Worm (Caenorhabditis elegans) whole organism, L1 larva: Measurements from ENCODE around the gene M199.2.

Experiments used
- C34B4.2 ChIP-seq: sonication (generic microtip); optimal IDR thresholded peaks from 2 replicates; lab custom pipeline; 2017; ENCODE audit warnings: mild to moderate bottlenecking, missing genetic modification characterization, missing compliant biosample characterization
- aha-1 ChIP-seq: fragments of 150-350 bp; optimal IDR thresholded peaks from 2 replicates; lab custom pipeline; 2014; ENCODE audit warnings: missing biosample characterization, missing genetic modification characterization
- blmp-1 ChIP-seq: fragments of 150-350 bp; optimal IDR thresholded peaks from 2 replicates; lab custom pipeline; 2014; ENCODE audit warnings: missing biosample characterization, missing genetic modification characterization
- ceh-8 ChIP-seq: fragments of 200-800 bp; sonication (Bioruptor generic); optimal IDR thresholded peaks from 2 replicates; lab custom pipeline; 2018; ENCODE audit warnings: mild to moderate bottlenecking, missing genetic modification characterization, moderate library complexity, missing compliant biosample characterization
- ceh-90 ChIP-seq: sonication (generic microtip); optimal IDR thresholded peaks from 2 replicates; lab custom pipeline; 2016; ENCODE audit warnings: missing genetic modification characterization, missing compliant biosample characterization
- ces-1 ChIP-seq: fragments of 150-350 bp; optimal IDR thresholded peaks from 2 replicates; lab custom pipeline; 2014; ENCODE audit warnings: missing biosample characterization, missing genetic modification reagents, missing genetic modification characterization
- efl-3 ChIP-seq: fragments of 200-800 bp; sonication (Bioruptor generic); optimal IDR thresholded peaks from 2 replicates; lab custom pipeline; 2018; ENCODE audit warnings: mild to moderate bottlenecking, missing genetic modification characterization, missing compliant biosample characterization
- egl-27 ChIP-seq, 2 experiments: fragments of 150-350 bp in 1 of 2; sonication (generic microtip); optimal IDR thresholded peaks; 3 replicates each; lab custom pipeline; 2017 to 2018; ENCODE audit warnings: missing biosample characterization in 2 of 2, missing genetic modification characterization in 2 of 2, missing genetic modification reagents in 2 of 2
- ets-5 ChIP-seq: fragments of 200-800 bp; sonication (Bioruptor generic); IDR thresholded peaks from 2 replicates; pipeline ENCODE4 v1.3.6; 2022; ENCODE audit warnings: missing genetic modification characterization, missing compliant biosample characterization
- fkh-4 ChIP-seq: sonication (generic microtip); optimal IDR thresholded peaks from 2 replicates; lab custom pipeline; 2016; ENCODE audit warnings: missing compliant biosample characterization, missing genetic modification characterization, borderline replicate concordance
- fos-1 ChIP-seq: fragments of 150-350 bp; optimal IDR thresholded peaks from 2 replicates; lab custom pipeline; 2014; ENCODE audit warnings: missing biosample characterization, missing genetic modification characterization
- hlh-17 ChIP-seq: fragments of 200-800 bp; sonication (Bioruptor generic); optimal IDR thresholded peaks from 2 replicates; lab custom pipeline; 2018; ENCODE audit warnings: missing genetic modification characterization, mild to moderate bottlenecking, missing compliant biosample characterization, moderate library complexity, borderline replicate concordance
- irx-1 ChIP-seq: sonication (generic microtip); optimal IDR thresholded peaks from 2 replicates; lab custom pipeline; 2016; ENCODE audit warnings: missing genetic modification characterization, missing compliant biosample characterization
- isw-1 ChIP-seq: fragments of 200-800 bp; sonication (Bioruptor generic); IDR thresholded peaks from 2 replicates; pipeline ENCODE4 v1.3.6; 2022; ENCODE audit warnings: missing genetic modification characterization, missing compliant biosample characterization
- lin-13 ChIP-seq: fragments of 150-350 bp; optimal IDR thresholded peaks from 2 replicates; lab custom pipeline; 2014; ENCODE audit warnings: missing biosample characterization, missing genetic modification reagents, missing genetic modification characterization
- lin-35 ChIP-seq, 2 experiments: fragments of 150-350 bp; optimal IDR thresholded peaks; 2 replicates each; lab custom pipeline; 2014; ENCODE audit warnings: missing biosample characterization in 2 of 2, missing genetic modification characterization in 2 of 2, missing genetic modification reagents in 2 of 2
- lin-39 ChIP-seq: fragments of 150-350 bp; optimal IDR thresholded peaks from 2 replicates; lab custom pipeline; 2014; ENCODE audit warnings: missing biosample characterization, missing genetic modification reagents, missing genetic modification characterization
- mep-1 ChIP-seq: fragments of 150-350 bp; optimal IDR thresholded peaks from 2 replicates; lab custom pipeline; 2014; ENCODE audit warnings: missing biosample characterization, missing genetic modification characterization
- nhr-11 ChIP-seq: fragments of 150-350 bp; optimal IDR thresholded peaks from 2 replicates; lab custom pipeline; 2014; ENCODE audit warnings: missing biosample characterization, missing genetic modification characterization
- nhr-12 ChIP-seq: sonication (generic microtip); optimal IDR thresholded peaks from 2 replicates; lab custom pipeline; 2017; ENCODE audit warnings: missing biosample characterization, missing genetic modification characterization
- nhr-28 ChIP-seq: fragments of 150-350 bp; optimal IDR thresholded peaks from 2 replicates; lab custom pipeline; 2014; ENCODE audit warnings: missing biosample characterization, missing genetic modification characterization
- nhr-71 ChIP-seq: sonication (generic microtip); optimal IDR thresholded peaks from 2 replicates; lab custom pipeline; 2016; ENCODE audit warnings: mild to moderate bottlenecking, missing genetic modification characterization, moderate library complexity, missing compliant biosample characterization
- nhr-76 ChIP-seq: sonication (generic microtip); optimal IDR thresholded peaks from 2 replicates; lab custom pipeline; 2017; ENCODE audit warnings: missing biosample characterization, missing genetic modification characterization
- nhr-77 ChIP-seq: fragments of 150-350 bp; optimal IDR thresholded peaks from 2 replicates; lab custom pipeline; 2014; ENCODE audit warnings: missing biosample characterization, missing genetic modification characterization
- nhr-90 ChIP-seq: sonication (generic microtip); optimal IDR thresholded peaks from 2 replicates; lab custom pipeline; 2016; ENCODE audit warnings: mild to moderate bottlenecking, missing genetic modification characterization, missing compliant biosample characterization; ENCODE audit not compliant: poor library complexity
- pax-3 ChIP-seq: fragments of 200-800 bp; sonication (Bioruptor generic); optimal IDR thresholded peaks from 2 replicates; lab custom pipeline; 2018; ENCODE audit warnings: mild to moderate bottlenecking, missing genetic modification characterization, moderate library complexity, missing compliant biosample characterization
- snpc-4 ChIP-seq: fragments of 150-350 bp; optimal IDR thresholded peaks from 2 replicates; lab custom pipeline; 2014; ENCODE audit warnings: missing biosample characterization, missing genetic modification characterization
- sox-4 ChIP-seq: sonication (generic microtip); optimal IDR thresholded peaks from 2 replicates; lab custom pipeline; 2016; ENCODE audit warnings: missing genetic modification characterization, missing compliant biosample characterization
- swsn-7 ChIP-seq: sonication (generic microtip); optimal IDR thresholded peaks from 2 replicates; lab custom pipeline; 2016; ENCODE audit warnings: missing genetic modification characterization, missing compliant biosample characterization
- tbx-2 ChIP-seq: sonication (generic microtip); optimal IDR thresholded peaks from 2 replicates; lab custom pipeline; 2016; ENCODE audit warnings: missing genetic modification characterization, missing compliant biosample characterization
- unc-62 ChIP-seq: fragments of 150-350 bp; optimal IDR thresholded peaks from 2 replicates; lab custom pipeline; 2014; ENCODE audit warnings: missing biosample characterization, missing genetic modification reagents, missing genetic modification characterization
- unc-86 ChIP-seq: sonication (generic microtip); optimal IDR thresholded peaks from 2 replicates; lab custom pipeline; 2016; ENCODE audit warnings: missing genetic modification characterization, missing compliant biosample characterization
- vab-15 ChIP-seq: sonication (generic microtip); optimal IDR thresholded peaks from 2 replicates; lab custom pipeline; 2017; ENCODE audit warnings: missing genotype, mild to moderate bottlenecking, missing genetic modification characterization, missing compliant biosample characterization
- ztf-4 ChIP-seq: fragments of 150-350 bp; optimal IDR thresholded peaks from 2 replicates; lab custom pipeline; 2014; ENCODE audit warnings: missing biosample characterization, missing genetic modification characterization

M199.2 gene

ce11 chrIV:15118390-15118789 lies 9.8 kb downstream of the M199.2 start, which contains the start of gene M199.136:
TSS of gene M199.136 (plus strand) at chrIV:15118690.
- TF ChIP-seq nhr-76 (tag; lab: Kevin White, UChicago) (no peak), blmp-1 (tag; lab: Kevin White, UChicago) (no peak), fkh-4 (tag; lab: Kevin White, UChicago) (no peak), ces-1 (GFP tag; lab: Kevin White, UChicago) (no peak), tbx-2 (tag; lab: Kevin White, UChicago) (no peak), ceh-8 (GFP tag; lab: Kevin White, UChicago) (no peak), ztf-4 (tag; lab: Kevin White, UChicago) (no peak), vab-15 (tag; lab: Kevin White, UChicago) (no peak), hlh-17 (GFP tag; lab: Kevin White, UChicago) (no peak), nhr-11 (tag; lab: Kevin White, UChicago) (no peak), aha-1 (tag; lab: Kevin White, UChicago) (no peak), nhr-77 (no peak), swsn-7 (tag; lab: Kevin White, UChicago) (no peak), nhr-28 (tag; lab: Kevin White, UChicago) (no peak), nhr-71 (tag; lab: Kevin White, UChicago) (no peak), ceh-90 (no peak)

- TF ChIP-seq unc-62: no peak
These were observed 10.7 kb downstream of the M199.2 start for ce11 chrIV:15119268-15119667.

- TF ChIP-seq egl-27 (tag; optimal IDR thresholded peaks at IDR 0.05; lab: Kevin White, UChicago) (no peak), ztf-4 (tag; lab: Kevin White, UChicago) (no peak), sox-4 (no peak), fos-1 (tag; lab: Kevin White, UChicago) (no peak), nhr-71 (tag; lab: Kevin White, UChicago) (no peak), lin-13 (GFP tag; lab: Kevin White, UChicago) (no peak), mep-1 (tag; lab: Kevin White, UChicago) (no peak), unc-86 (no peak)
These were observed 12.2 kb downstream of the M199.2 start, which contains the start of gene clec-189 for ce11 chrIV:15120746-15121145. TSS of gene clec-189 (plus strand) at chrIV:15120837.

- TF ChIP-seq blmp-1 (tag; lab: Kevin White, UChicago): no peak
These were observed 14.3 kb downstream of the M199.2 start, which contains the start of gene M199.7 for ce11 chrIV:15122882-15123281. TSS of gene M199.7 (plus strand) at chrIV:15123182.

ce11 chrIV:15126021-15126420 lies 17.4 kb downstream of the M199.2 start, which contains the start of gene clec-190:
TSS of gene clec-190 (minus strand) at chrIV:15126121.
- TF ChIP-seq nhr-90 (tag; lab: Kevin White, UChicago): no peak
- TF ChIP-seq pax-3 (tag; lab: Kevin White, UChicago): no peak
- TF ChIP-seq lin-39 (tag; lab: Kevin White, UChicago): no peak
- no peak for TF ChIP-seq fos-1 (tag; lab: Kevin White, UChicago)
- no peak for TF ChIP-seq isw-1
- TF ChIP-seq irx-1 (tag; lab: Kevin White, UChicago): no peak
- TF ChIP-seq nhr-12 (tag; lab: Kevin White, UChicago): no peak
- no peak for TF ChIP-seq snpc-4
- TF ChIP-seq efl-3 (GFP tag; lab: Kevin White, UChicago): no peak
- TF ChIP-seq C34B4.2 (tag; lab: Kevin White, UChicago): no peak
- TF ChIP-seq aha-1 (tag; lab: Kevin White, UChicago): no peak
- no peak for TF ChIP-seq lin-35 (GFP tag; optimal IDR thresholded peaks at IDR 0.05; lab: Kevin White, UChicago)
- no peak for TF ChIP-seq ets-5
- TF ChIP-seq mep-1 (tag; lab: Kevin White, UChicago): no peak
